Worm (Caenorhabditis elegans) whole organism, early embryonic: Measurements from ENCODE around the gene panl-2.

Source experiments
- B0310.2 ChIP-seq: sonication (generic microtip); optimal IDR thresholded peaks from 2 replicates; lab custom pipeline; 2016; ENCODE audit warnings: mild to moderate bottlenecking, missing genetic modification characterization, missing compliant biosample characterization
- aly-1 ChIP-seq: sonication (generic microtip); optimal IDR thresholded peaks from 2 replicates; lab custom pipeline; 2016; ENCODE audit warnings: missing genetic modification characterization, missing compliant biosample characterization
- ama-1 ChIP-seq: fragments of 150-350 bp; optimal IDR thresholded peaks from 2 replicates; lab custom pipeline; 2014
- ceh-13 ChIP-seq: fragments of 200-800 bp; sonication (Bioruptor generic); optimal IDR thresholded peaks from 2 replicates; lab custom pipeline; 2018; ENCODE audit warnings: mild to moderate bottlenecking, missing genetic modification characterization, missing compliant biosample characterization
- ets-7 ChIP-seq: sonication (generic microtip); optimal IDR thresholded peaks from 2 replicates; lab custom pipeline; 2016; ENCODE audit warnings: missing genotype, missing genetic modification characterization, missing compliant biosample characterization
- hmg-4 ChIP-seq: fragments of 200-800 bp; sonication (Bioruptor generic); optimal IDR thresholded peaks from 2 replicates; lab custom pipeline; 2018; ENCODE audit warnings: mild to moderate bottlenecking, missing genetic modification characterization, missing compliant biosample characterization
- scrt-1 ChIP-seq: fragments of 200-800 bp; sonication (Bioruptor generic); IDR thresholded peaks from 2 replicates; pipeline ENCODE4 v1.3.6; 2022; ENCODE audit warnings: missing genetic modification characterization, missing compliant biosample characterization
- sea-1 ChIP-seq: fragments of 200-800 bp; sonication (Bioruptor generic); conservative IDR thresholded peaks from 2 replicates; pipeline ENCODE4 v1.3.6; 2022; ENCODE audit warnings: missing genetic modification characterization, missing compliant biosample characterization
- tbx-37 ChIP-seq: fragments of 200-800 bp; sonication (Bioruptor generic); conservative IDR thresholded peaks from 2 replicates; pipeline ENCODE4 v1.3.6; 2022; ENCODE audit warnings: missing genetic modification reagents, missing genetic modification characterization, missing compliant biosample characterization

DNA sequence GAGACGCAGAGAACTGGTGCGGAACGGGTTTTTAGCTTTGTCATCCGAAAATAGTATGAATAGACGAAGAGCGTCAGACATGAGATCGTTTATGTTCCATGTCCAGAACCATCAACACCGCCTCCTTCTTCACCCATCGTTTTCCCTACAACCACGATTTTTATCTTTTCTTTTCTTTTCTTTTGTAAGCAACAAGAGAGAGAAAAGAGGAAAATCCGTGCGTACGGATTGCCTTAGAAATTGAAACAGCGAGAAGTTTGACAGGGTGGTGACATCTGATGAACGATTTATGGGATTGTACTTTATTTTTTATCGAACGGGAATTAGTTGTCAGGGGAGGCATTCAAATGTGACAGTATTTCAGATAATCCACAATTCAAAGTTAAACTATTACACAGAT lies 22.2 kb downstream of the panl-2 start, which contains the start of gene abu-13:
- TF ChIP-seq hmg-4 (GFP tag; lab: Kevin White, UChicago) (no peak), ceh-13 (GFP tag; lab: Kevin White, UChicago) (no peak), ama-1 (lab: Kevin White, UChicago) (no peak), sea-1 (GFP tag; lab: Robert Waterston, UW) (no peak), scrt-1 (GFP tag; lab: Robert Waterston, UW) (no peak), B0310.2 (no peak), tbx-37 (GFP tag; lab: Robert Waterston, UW) (no peak), aly-1 (no peak), ets-7 (tag; lab: Kevin White, UChicago) (no peak)
